Fruit fly (Drosophila melanogaster) whole organism, embryonic: Measurements from ENCODE around the gene CG12477.

Source experiments
- Bdp1 ChIP-seq: fragments of 200-800 bp; sonication (Bioruptor generic); optimal IDR thresholded peaks from 3 replicates; lab custom pipeline; 2016; ENCODE audit warnings: missing biosample characterization, missing genetic modification characterization
- CG10654 ChIP-seq: fragments of 200-800 bp; sonication (Bioruptor generic); optimal IDR thresholded peaks from 2 replicates; lab custom pipeline; 2016; ENCODE audit warnings: missing biosample characterization, missing genetic modification characterization
- CG11504 ChIP-seq: fragments of 200-800 bp; sonication (Bioruptor generic); optimal IDR thresholded peaks from 3 replicates; lab custom pipeline; 2019; ENCODE audit warnings: missing biosample characterization, mild to moderate bottlenecking, missing genetic modification characterization, moderate library complexity
- CG12299 ChIP-seq: fragments of 200-800 bp; sonication (Bioruptor generic); optimal IDR thresholded peaks from 2 replicates; lab custom pipeline; 2018; ENCODE audit warnings: missing biosample characterization, mild to moderate bottlenecking, missing genetic modification characterization
- CG1602 ChIP-seq: fragments of 200-800 bp; sonication (Bioruptor generic); optimal IDR thresholded peaks from 3 replicates; lab custom pipeline; 2016; ENCODE audit warnings: missing biosample characterization, missing genetic modification characterization
- CG17568 ChIP-seq: fragments of 200-800 bp; sonication (Bioruptor generic); optimal IDR thresholded peaks from 2 replicates; lab custom pipeline; 2018; ENCODE audit warnings: missing biosample characterization, mild to moderate bottlenecking, missing genetic modification characterization, moderate library complexity
- CG18619 ChIP-seq: fragments of 200-800 bp; sonication (Bioruptor generic); optimal IDR thresholded peaks from 3 replicates; lab custom pipeline; 2017; ENCODE audit warnings: missing biosample characterization, mild to moderate bottlenecking, missing genetic modification characterization
- CG2678 ChIP-seq: fragments of 200-800 bp; sonication (Bioruptor generic); optimal IDR thresholded peaks from 3 replicates; lab custom pipeline; 2019; ENCODE audit warnings: missing biosample characterization, mild to moderate bottlenecking, missing genetic modification characterization, moderate library complexity
- CG2712 ChIP-seq: fragments of 200-800 bp; optimal IDR thresholded peaks from 3 replicates; lab custom pipeline; 2019; ENCODE audit warnings: missing biosample characterization, mild to moderate bottlenecking, missing genetic modification characterization, moderate library complexity
- CG3065 ChIP-seq: fragments of 200-800 bp; sonication (Bioruptor generic); optimal IDR thresholded peaks from 2 replicates; lab custom pipeline; 2016; ENCODE audit warnings: missing biosample characterization, missing genetic modification characterization
- CG3407 ChIP-seq: fragments of 200-800 bp; sonication (Bioruptor generic); optimal IDR thresholded peaks from 2 replicates; lab custom pipeline; 2018; ENCODE audit warnings: missing biosample characterization, mild to moderate bottlenecking, missing genetic modification characterization
- CG42726 ChIP-seq: fragments of 200-800 bp; sonication (Bioruptor generic); IDR thresholded peaks from 2 replicates; pipeline ENCODE4 v1.3.6; 2022; ENCODE audit warnings: missing biosample characterization, missing genetic modification characterization; ENCODE audit not compliant: partially characterized antibody
- CG4328 ChIP-seq: fragments of 200-800 bp; sonication (Bioruptor generic); optimal IDR thresholded peaks from 3 replicates; lab custom pipeline; 2017; ENCODE audit warnings: missing biosample characterization, missing genetic modification reagents, missing genetic modification characterization
- CG4424 ChIP-seq: fragments of 200-800 bp; sonication (Bioruptor generic); optimal IDR thresholded peaks from 3 replicates; lab custom pipeline; 2016; ENCODE audit warnings: missing biosample characterization, missing genetic modification characterization
- CG4707 ChIP-seq: fragments of 200-800 bp; sonication (Bioruptor generic); optimal IDR thresholded peaks from 2 replicates; lab custom pipeline; 2018; ENCODE audit warnings: missing biosample characterization, mild to moderate bottlenecking, missing genetic modification characterization, moderate library complexity
- CG8388 ChIP-seq: fragments of 200-800 bp; sonication (Bioruptor generic); optimal IDR thresholded peaks from 2 replicates; lab custom pipeline; 2019; ENCODE audit warnings: missing biosample characterization, mild to moderate bottlenecking, missing genetic modification characterization, moderate library complexity
- CG9437 ChIP-seq: fragments of 200-800 bp; sonication (Bioruptor generic); optimal IDR thresholded peaks from 2 replicates; lab custom pipeline; 2018; ENCODE audit warnings: missing biosample characterization, mild to moderate bottlenecking, missing genetic modification characterization
- Chrac-16 ChIP-seq: fragments of 200-800 bp; sonication (Bioruptor generic); optimal IDR thresholded peaks from 3 replicates; lab custom pipeline; 2016; ENCODE audit warnings: missing biosample characterization, missing genetic modification characterization
- CrebB ChIP-seq: fragments of 200-800 bp; sonication (Bioruptor generic); optimal IDR thresholded peaks from 3 replicates; lab custom pipeline; 2018; ENCODE audit warnings: missing biosample characterization, mild to moderate bottlenecking, missing genetic modification characterization
- Dfd ChIP-seq, 2 experiments: fragments of >200 bp; optimal IDR thresholded peaks; 2 replicates each; lab custom pipeline; 2017; ENCODE audit warnings: missing biosample characterization in 2 of 2, missing genetic modification characterization in 2 of 2
- Ets97D ChIP-seq: fragments of 200-800 bp; sonication (Bioruptor generic); optimal IDR thresholded peaks from 3 replicates; lab custom pipeline; 2016; ENCODE audit warnings: missing biosample characterization, missing genetic modification characterization
- Fer1 ChIP-seq: fragments of 200-800 bp; sonication (Bioruptor generic); optimal IDR thresholded peaks from 2 replicates; lab custom pipeline; 2017; ENCODE audit warnings: missing biosample characterization, mild to moderate bottlenecking, missing genetic modification characterization
- HLH54F ChIP-seq: fragments of 200-800 bp; sonication (Bioruptor generic); optimal IDR thresholded peaks from 3 replicates; lab custom pipeline; 2016; ENCODE audit warnings: missing biosample characterization, missing genetic modification characterization
- Hr3 ChIP-seq: fragments of 200-800 bp; sonication (Bioruptor generic); optimal IDR thresholded peaks from 3 replicates; lab custom pipeline; 2016; ENCODE audit warnings: missing biosample characterization, missing genetic modification characterization
- Mad ChIP-seq: fragments of 200-800 bp; sonication (Bioruptor generic); optimal IDR thresholded peaks from 2 replicates; lab custom pipeline; 2016; ENCODE audit warnings: missing biosample characterization, missing genetic modification characterization
- NC2α ChIP-seq: fragments of 200-800 bp; sonication (Bioruptor generic); optimal IDR thresholded peaks from 2 replicates; lab custom pipeline; 2016; ENCODE audit warnings: missing biosample characterization, missing genetic modification characterization
- NC2β ChIP-seq: fragments of 200-800 bp; sonication (Bioruptor generic); optimal IDR thresholded peaks from 2 replicates; lab custom pipeline; 2016; ENCODE audit warnings: missing biosample characterization, missing genetic modification characterization
- Opbp ChIP-seq: fragments of 200-800 bp; sonication (Bioruptor generic); IDR thresholded peaks from 3 replicates; pipeline ENCODE4 v1.3.6; 2022; ENCODE audit warnings: missing biosample characterization, missing genetic modification characterization; ENCODE audit not compliant: partially characterized antibody
- Rx ChIP-seq: fragments of 200-800 bp; sonication (Bioruptor generic); IDR thresholded peaks from 2 replicates; pipeline ENCODE4 v1.3.6; 2022; ENCODE audit warnings: missing biosample characterization, missing genetic modification characterization
- Side ChIP-seq: fragments of 200-800 bp; sonication (Bioruptor generic); optimal IDR thresholded peaks from 2 replicates; lab custom pipeline; 2016; ENCODE audit warnings: missing biosample characterization, missing genetic modification characterization
- Six4 ChIP-seq: fragments of 200-800 bp; sonication (Bioruptor generic); optimal IDR thresholded peaks from 2 replicates; lab custom pipeline; 2016; ENCODE audit warnings: missing biosample characterization, missing genetic modification characterization
- abd-A ChIP-seq: fragments of 200-800 bp; sonication (Bioruptor generic); optimal IDR thresholded peaks from 3 replicates; lab custom pipeline; 2019; ENCODE audit warnings: missing biosample characterization, mild to moderate bottlenecking, missing genetic modification characterization, moderate library complexity
- az2 ChIP-seq: fragments of 200-800 bp; sonication (Bioruptor generic); optimal IDR thresholded peaks from 3 replicates; lab custom pipeline; 2016; ENCODE audit warnings: missing biosample characterization, missing genetic modification characterization
- bbx ChIP-seq: fragments of 200-800 bp; sonication (Bioruptor generic); IDR thresholded peaks from 2 replicates; pipeline ENCODE4 v1.3.6; 2022; ENCODE audit warnings: missing biosample characterization, missing genetic modification characterization; ENCODE audit not compliant: partially characterized antibody
- bigmax ChIP-seq: fragments of 200-800 bp; sonication (Bioruptor generic); optimal IDR thresholded peaks from 2 replicates; lab custom pipeline; 2018; ENCODE audit warnings: missing biosample characterization, mild to moderate bottlenecking, missing genetic modification characterization
- bsh ChIP-seq, 2 experiments: fragments of 200-800 bp; sonication (Bioruptor generic); optimal IDR thresholded peaks; 2 replicates each; lab custom pipeline; 2017 to 2018; ENCODE audit warnings: mild to moderate bottlenecking in 2 of 2, missing biosample characterization in 2 of 2, missing genetic modification characterization in 2 of 2, moderate library complexity in 1 of 2
- cas ChIP-seq: fragments of 200-800 bp; sonication (Bioruptor generic); IDR thresholded peaks from 2 replicates; pipeline ENCODE4 v1.3.6; 2022; ENCODE audit warnings: missing biosample characterization, missing genetic modification characterization
- corto ChIP-seq: fragments of 200-800 bp; sonication (Bioruptor generic); optimal IDR thresholded peaks from 2 replicates; lab custom pipeline; 2016; ENCODE audit warnings: missing biosample characterization, mild to moderate bottlenecking, missing genetic modification characterization, moderate library complexity
- dati ChIP-seq: fragments of 200-800 bp; sonication (Bioruptor generic); IDR thresholded peaks from 2 replicates; pipeline ENCODE4 v1.3.6; 2022; ENCODE audit warnings: missing biosample characterization, missing genetic modification characterization
- dm ChIP-seq: fragments of 200-800 bp; sonication (Bioruptor generic); optimal IDR thresholded peaks from 3 replicates; lab custom pipeline; 2016; ENCODE audit warnings: missing biosample characterization, missing genetic modification characterization
- gfzf ChIP-seq: fragments of 200-800 bp; sonication (Bioruptor generic); optimal IDR thresholded peaks from 2 replicates; lab custom pipeline; 2016; ENCODE audit warnings: missing biosample characterization, mild to moderate bottlenecking, missing genetic modification characterization, moderate library complexity
- lbe ChIP-seq: fragments of 200-800 bp; sonication (Bioruptor generic); optimal IDR thresholded peaks from 2 replicates; lab custom pipeline; 2016; ENCODE audit warnings: missing biosample characterization, mild to moderate bottlenecking, missing genetic modification characterization
- nau ChIP-seq: fragments of 200-800 bp; sonication (Bioruptor generic); optimal IDR thresholded peaks from 3 replicates; lab custom pipeline; 2017; ENCODE audit warnings: missing biosample characterization, mild to moderate bottlenecking, missing genetic modification characterization, missing genetic modification reagents
- pnt ChIP-seq: fragments of 200-800 bp; sonication (Bioruptor generic); optimal IDR thresholded peaks from 3 replicates; lab custom pipeline; 2016; ENCODE audit warnings: missing biosample characterization, missing genetic modification characterization
- sd ChIP-seq: fragments of 200-800 bp; sonication (Bioruptor generic); optimal IDR thresholded peaks from 3 replicates; lab custom pipeline; 2018; ENCODE audit warnings: missing biosample characterization, mild to moderate bottlenecking, missing genetic modification characterization, moderate library complexity
- sens-2 ChIP-seq: fragments of 200-800 bp; sonication (Bioruptor generic); IDR thresholded peaks from 2 replicates; pipeline ENCODE4 v1.3.6; 2022; ENCODE audit warnings: missing biosample characterization, missing genetic modification characterization
- ssp ChIP-seq: fragments of 200-800 bp; sonication (Bioruptor generic); IDR thresholded peaks from 2 replicates; pipeline ENCODE4 v1.3.6; 2022; ENCODE audit warnings: missing biosample characterization, missing genetic modification characterization
- trh ChIP-seq: fragments of 200-800 bp; sonication (Bioruptor generic); optimal IDR thresholded peaks from 2 replicates; lab custom pipeline; 2016; ENCODE audit warnings: missing biosample characterization, missing genetic modification characterization
- zen2 ChIP-seq: fragments of 200-800 bp; sonication (Bioruptor generic); IDR thresholded peaks from 3 replicates; pipeline ENCODE4 v1.3.6; 2022; ENCODE audit warnings: missing biosample characterization, missing genetic modification characterization; ENCODE audit not compliant: partially characterized antibody

Gene CG12477

dm6 chr3L:18768788-18769707, 46.0 kb upstream of the CG12477 start (continued):
- TF ChIP-seq NC2β (GFP tag; lab: Kevin White, UChicago) (no peak), CrebB (no peak), abd-A (tag; lab: Kevin White, UChicago) (no peak), trh (GFP tag; lab: Kevin White, UChicago) (no peak), CG42726 (GFP tag; lab: Robert Waterston, UW) (no peak), CG4707 (no peak), CG2678 (tag; lab: Kevin White, UChicago) (peak; percentile 89), CG11504 (tag; lab: Kevin White, UChicago) (peak; percentile 90), CG2712 (peak; percentile 66), Rx (GFP tag; lab: Robert Waterston, UW) (peak; percentile 42; the same call in 1 of the 2 replicates), dati (GFP tag; lab: Robert Waterston, UW) (no peak), CG18619 (GFP tag; lab: Kevin White, UChicago) (peak; percentile 78), sd (tag; lab: Kevin White, UChicago) (peak; percentile 30), Hr3 (GFP tag; lab: Kevin White, UChicago) (peak; percentile 64), CG17568 (GFP tag; lab: Kevin White, UChicago) (peak; percentile 70), corto (GFP tag; lab: Kevin White, UChicago) (no peak), bbx (GFP tag; lab: Robert Waterston, UW) (no peak), CG12299 (tag; lab: Kevin White, UChicago) (no peak), bsh (GFP tag; optimal IDR thresholded peaks at IDR 0.05; lab: Kevin White, UChicago) (no peak), NC2α (peak; percentile 24), zen2 (GFP tag; lab: Robert Waterston, UW) (no peak), CG9437 (peak; percentile 83), CG3065 (GFP tag; lab: Kevin White, UChicago) (no peak), lbe (GFP tag; lab: Kevin White, UChicago) (no peak), CG8388 (GFP tag; lab: Kevin White, UChicago) (peak; percentile 58), ssp (GFP tag; lab: Robert Waterston, UW) (peak; percentile 62), HLH54F (peak; percentile 30), Fer1 (GFP tag; lab: Kevin White, UChicago) (peak; percentile 75), Opbp (no peak), Dfd (GFP tag; optimal IDR thresholded peaks at IDR 0.05; lab: Kevin White, UChicago) (no peak), CG4424 (GFP tag; lab: Kevin White, UChicago) (peak; percentile 65), sens-2 (GFP tag; lab: Robert Waterston, UW) (no peak), CG4328 (no peak), gfzf (GFP tag; lab: Kevin White, UChicago) (no peak), az2 (GFP tag; lab: Kevin White, UChicago) (peak; percentile 73), Ets97D (GFP tag; lab: Kevin White, UChicago) (no peak), CG1602 (GFP tag; lab: Kevin White, UChicago) (peak; percentile 65), Side (GFP tag; lab: Kevin White, UChicago) (peak; percentile 40), bigmax (no peak), Mad (GFP tag; lab: Kevin White, UChicago) (peak; percentile 54), dm (GFP tag; lab: Kevin White, UChicago) (no peak), Six4 (GFP tag; lab: Kevin White, UChicago) (peak; percentile 22), Bdp1 (GFP tag; lab: Kevin White, UChicago) (no peak), pnt (peak; percentile 50), CG10654 (peak; percentile 34), cas (no peak), CG3407 (GFP tag; lab: Kevin White, UChicago) (peak; percentile 38), nau (peak; percentile 80), Chrac-16 (GFP tag; lab: Kevin White, UChicago) (no peak)
